Worm (Caenorhabditis elegans) whole organism, young adult: ENCODE data around the gene F32A11.1.
A peak's percentile ranks its signal among the peaks of the same experiment; 100 is the strongest.

ENCODE experiments used
- B0035.1 ChIP-seq: sonication (generic microtip); optimal IDR thresholded peaks from 2 replicates; lab custom pipeline; 2016; ENCODE audit warnings: missing genetic modification characterization, mild to moderate bottlenecking, missing compliant biosample characterization, missing genotype, missing genetic modification reagents
- C06A6.2 ChIP-seq: fragments of 200-800 bp; sonication (Bioruptor generic); conservative IDR thresholded peaks from 2 replicates; pipeline ENCODE4 v1.3.6; 2022; ENCODE audit warnings: missing genetic modification characterization, missing compliant biosample characterization
- F10E7.11 ChIP-seq: sonication (generic microtip); optimal IDR thresholded peaks from 2 replicates; lab custom pipeline; 2017; ENCODE audit warnings: mild to moderate bottlenecking, missing genetic modification characterization, moderate library complexity, missing compliant biosample characterization
- F33H1.4 ChIP-seq: fragments of 200-800 bp; sonication (Bioruptor generic); IDR thresholded peaks from 2 replicates; pipeline ENCODE4 v1.3.6; 2022; ENCODE audit warnings: missing genetic modification reagents, missing genetic modification characterization, missing compliant biosample characterization
- F57A8.1 ChIP-seq: fragments of 200-800 bp; sonication (Bioruptor generic); optimal IDR thresholded peaks from 2 replicates; lab custom pipeline; 2018; ENCODE audit warnings: mild to moderate bottlenecking, missing genetic modification characterization, moderate library complexity, missing compliant biosample characterization
- T07F8.4 ChIP-seq: sonication (generic microtip); optimal IDR thresholded peaks from 2 replicates; lab custom pipeline; 2016; ENCODE audit warnings: mild to moderate bottlenecking, missing genetic modification characterization, moderate library complexity, missing compliant biosample characterization
- T26A5.8 ChIP-seq: sonication (generic microtip); optimal IDR thresholded peaks from 2 replicates; lab custom pipeline; 2016; ENCODE audit warnings: missing genetic modification characterization, missing compliant biosample characterization
- Y53F4B.3 ChIP-seq: fragments of 200-800 bp; sonication (Bioruptor generic); IDR thresholded peaks from 2 replicates; pipeline ENCODE4 v1.3.6; 2022; ENCODE audit warnings: missing genetic modification reagents, missing genetic modification characterization, missing compliant biosample characterization
- Y56A3A.18 ChIP-seq: fragments of 200-800 bp; sonication (Bioruptor generic); IDR thresholded peaks from 2 replicates; pipeline ENCODE4 v1.3.6; 2022; ENCODE audit warnings: missing genetic modification reagents, missing genetic modification characterization, missing compliant biosample characterization
- Y79H2A.3 ChIP-seq: fragments of 200-800 bp; sonication (Bioruptor generic); conservative IDR thresholded peaks from 2 replicates; pipeline ENCODE4 v1.3.6; 2022; ENCODE audit warnings: missing genetic modification reagents, missing genetic modification characterization, missing compliant biosample characterization
- athp-1 ChIP-seq: sonication (generic microtip); optimal IDR thresholded peaks from 2 replicates; lab custom pipeline; 2017; ENCODE audit warnings: mild to moderate bottlenecking, missing genetic modification characterization, missing compliant biosample characterization
- attf-6 ChIP-seq: fragments of 200-800 bp; sonication (Bioruptor generic); IDR thresholded peaks from 2 replicates; pipeline ENCODE4 v1.3.6; 2022; ENCODE audit warnings: missing genetic modification reagents, missing genetic modification characterization, missing compliant biosample characterization
- bed-2 ChIP-seq: fragments of 200-800 bp; sonication (Bioruptor generic); IDR thresholded peaks from 2 replicates; pipeline ENCODE4 v1.3.6; 2022; ENCODE audit warnings: missing genetic modification reagents, missing genetic modification characterization, missing compliant biosample characterization
- ccch-3 ChIP-seq: fragments of 200-800 bp; sonication (Bioruptor generic); optimal IDR thresholded peaks from 2 replicates; lab custom pipeline; 2018; ENCODE audit warnings: mild to moderate bottlenecking, missing genetic modification characterization, missing compliant biosample characterization
- cebp-2 ChIP-seq: fragments of 200-800 bp; sonication (Bioruptor generic); IDR thresholded peaks from 2 replicates; pipeline ENCODE4 v1.3.6; 2022; ENCODE audit warnings: missing genetic modification characterization, missing compliant biosample characterization
- dox-1 ChIP-seq: fragments of 200-800 bp; sonication (Bioruptor generic); IDR thresholded peaks from 2 replicates; pipeline ENCODE4 v1.3.6; 2022; ENCODE audit warnings: missing genetic modification reagents, missing genetic modification characterization, missing compliant biosample characterization
- dpff-1 ChIP-seq: sonication (generic microtip); optimal IDR thresholded peaks from 2 replicates; lab custom pipeline; 2017; ENCODE audit warnings: mild to moderate bottlenecking, missing genetic modification characterization, missing compliant biosample characterization
- efl-1 ChIP-seq: fragments of 150-350 bp; optimal IDR thresholded peaks from 2 replicates; lab custom pipeline; 2014; ENCODE audit warnings: missing biosample characterization, missing genetic modification reagents, missing genetic modification characterization
- egl-18 ChIP-seq: fragments of 200-800 bp; sonication (Bioruptor generic); IDR thresholded peaks from 2 replicates; pipeline ENCODE4 v1.3.6; 2022; ENCODE audit warnings: missing genetic modification reagents, missing genetic modification characterization, missing compliant biosample characterization
- egl-44 ChIP-seq: fragments of 200-800 bp; sonication (Bioruptor generic); IDR thresholded peaks from 2 replicates; pipeline ENCODE4 v1.3.6; 2022; ENCODE audit warnings: missing genetic modification reagents, missing genetic modification characterization, missing compliant biosample characterization
- egrh-3 ChIP-seq: fragments of 200-800 bp; sonication (Bioruptor generic); IDR thresholded peaks from 2 replicates; pipeline ENCODE4 v1.3.6; 2022; ENCODE audit warnings: missing genetic modification reagents, missing genetic modification characterization, missing compliant biosample characterization
- hlh-12 ChIP-seq: sonication (generic microtip); optimal IDR thresholded peaks from 2 replicates; lab custom pipeline; 2016; ENCODE audit warnings: missing genetic modification characterization, missing compliant biosample characterization
- hmg-20 ChIP-seq: fragments of 200-800 bp; sonication (Bioruptor generic); IDR thresholded peaks from 2 replicates; pipeline ENCODE4 v1.3.6; 2022; ENCODE audit warnings: missing genetic modification reagents, missing genetic modification characterization, missing compliant biosample characterization
- hrde-1 ChIP-seq: sonication (generic microtip); optimal IDR thresholded peaks from 2 replicates; lab custom pipeline; 2016; ENCODE audit warnings: missing genetic modification characterization, mild to moderate bottlenecking, missing compliant biosample characterization, moderate library complexity, missing genotype, missing genetic modification reagents, borderline replicate concordance
- lin-35 ChIP-seq, 3 experiments: fragments of 150-350 bp in 2 of 3; sonication (generic microtip) in 1 of 3; optimal IDR thresholded peaks; 2 replicates each; lab custom pipeline; 2014 to 2018; ENCODE audit warnings: missing biosample characterization in 3 of 3, missing genetic modification characterization in 3 of 3, missing genetic modification reagents in 3 of 3
- lsy-27 ChIP-seq: sonication (generic microtip); optimal IDR thresholded peaks from 2 replicates; lab custom pipeline; 2017; ENCODE audit warnings: missing genetic modification characterization, mild to moderate bottlenecking, missing compliant biosample characterization, antibody characterized with exemption, missing genotype, borderline replicate concordance; ENCODE audit not compliant: insufficient read depth
- mel-28 ChIP-seq: sonication (generic microtip); optimal IDR thresholded peaks from 2 replicates; lab custom pipeline; 2016; ENCODE audit warnings: borderline replicate concordance, mild to moderate bottlenecking, missing genetic modification characterization, missing compliant biosample characterization
- mes-4 ChIP-seq: sonication (generic microtip); optimal IDR thresholded peaks from 2 replicates; lab custom pipeline; 2016; ENCODE audit warnings: missing genotype, missing genetic modification characterization, missing compliant biosample characterization
- mxl-1 ChIP-seq: sonication (generic microtip); optimal IDR thresholded peaks from 2 replicates; lab custom pipeline; 2016; ENCODE audit warnings: missing genetic modification characterization, missing compliant biosample characterization
- nfya-1 ChIP-seq: sonication (generic microtip); optimal IDR thresholded peaks from 2 replicates; lab custom pipeline; 2017; ENCODE audit warnings: antibody characterized with exemption, missing compliant biosample characterization, missing genetic modification characterization, borderline replicate concordance; ENCODE audit not compliant: insufficient read depth
- nfyb-1 ChIP-seq: fragments of 200-800 bp; sonication (Bioruptor generic); IDR thresholded peaks from 2 replicates; pipeline ENCODE4 v1.3.6; 2022; ENCODE audit warnings: missing genetic modification reagents, missing genetic modification characterization, missing compliant biosample characterization
- pbrm-1 ChIP-seq: fragments of 200-800 bp; sonication (Bioruptor generic); IDR thresholded peaks from 2 replicates; pipeline ENCODE4 v1.3.6; 2022; ENCODE audit warnings: missing genetic modification reagents, missing genetic modification characterization, missing compliant biosample characterization
- rcor-1 ChIP-seq: fragments of 200-800 bp; sonication (Bioruptor generic); IDR thresholded peaks from 2 replicates; pipeline ENCODE4 v1.3.6; 2022; ENCODE audit warnings: missing genetic modification reagents, missing genetic modification characterization, missing compliant biosample characterization
- sea-2 ChIP-seq: fragments of 200-800 bp; sonication (Bioruptor generic); IDR thresholded peaks from 2 replicates; pipeline ENCODE4 v1.3.6; 2022; ENCODE audit warnings: missing genetic modification characterization, missing compliant biosample characterization
- snpc-1.3 ChIP-seq: sonication (generic microtip); optimal IDR thresholded peaks from 2 replicates; lab custom pipeline; 2017; ENCODE audit warnings: missing genetic modification characterization, mild to moderate bottlenecking, missing compliant biosample characterization, antibody characterized with exemption, moderate library complexity, missing genotype, missing genetic modification reagents; ENCODE audit not compliant: insufficient read depth
- sptf-2 ChIP-seq: fragments of 200-800 bp; sonication (Bioruptor generic); optimal IDR thresholded peaks from 2 replicates; lab custom pipeline; 2018; ENCODE audit warnings: mild to moderate bottlenecking, missing genetic modification characterization, missing compliant biosample characterization
- unc-130 ChIP-seq: sonication (generic microtip); optimal IDR thresholded peaks from 2 replicates; lab custom pipeline; 2016; ENCODE audit warnings: missing genetic modification reagents, missing genetic modification characterization, missing compliant biosample characterization
- unc-62 ChIP-seq: fragments of 150-350 bp; optimal IDR thresholded peaks from 2 replicates; lab custom pipeline; 2014; ENCODE audit warnings: missing biosample characterization, missing genetic modification reagents, missing genetic modification characterization
- xnd-1 ChIP-seq: sonication (generic microtip); optimal IDR thresholded peaks from 2 replicates; lab custom pipeline; 2016; ENCODE audit warnings: missing genotype, missing genetic modification reagents, missing genetic modification characterization, missing compliant biosample characterization
- zim-3 ChIP-seq: sonication (generic microtip); optimal IDR thresholded peaks from 2 replicates; lab custom pipeline; 2017; ENCODE audit warnings: mild to moderate bottlenecking, missing genetic modification characterization, moderate library complexity, missing compliant biosample characterization
- ztf-26 ChIP-seq: sonication (generic microtip); optimal IDR thresholded peaks from 2 replicates; lab custom pipeline; 2017; ENCODE audit warnings: missing genetic modification characterization, missing compliant biosample characterization
- ztf-3 ChIP-seq: fragments of 200-800 bp; sonication (Bioruptor generic); optimal IDR thresholded peaks from 2 replicates; lab custom pipeline; 2018; ENCODE audit warnings: mild to moderate bottlenecking, missing genetic modification characterization, missing compliant biosample characterization
- ztf-6 ChIP-seq: fragments of 200-800 bp; sonication (Bioruptor generic); IDR thresholded peaks from 2 replicates; pipeline ENCODE4 v1.3.6; 2022; ENCODE audit warnings: missing genetic modification reagents, missing genetic modification characterization, missing compliant biosample characterization

Gene F32A11.1

DNA sequence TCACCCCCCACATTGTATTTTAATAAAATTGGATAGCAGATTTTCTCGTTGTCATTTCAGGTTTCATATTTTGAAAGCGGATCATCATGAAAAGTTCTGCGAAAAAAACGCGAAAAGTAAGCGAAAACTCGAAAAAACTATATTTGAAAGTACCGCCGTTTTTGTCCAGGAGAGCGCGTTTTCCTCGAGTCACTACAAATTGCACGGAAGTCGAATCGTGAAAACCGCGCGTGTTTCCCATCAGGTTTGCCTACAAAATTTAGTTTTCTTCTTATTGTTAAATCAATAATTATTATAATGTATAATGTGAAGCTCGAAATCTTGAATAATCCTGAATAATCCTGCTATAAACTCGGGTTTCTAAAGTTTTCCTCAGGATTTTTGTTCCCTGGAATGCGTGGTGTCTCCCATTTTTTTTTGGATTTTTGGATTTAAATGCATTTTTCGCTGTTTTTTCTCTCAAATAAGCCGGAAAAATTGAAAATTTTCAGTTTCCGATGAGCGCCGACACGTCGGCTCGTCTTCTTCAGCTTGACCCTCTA, 42.6 kb downstream of the F32A11.1 start, which contains the start of gene btf-1 (continued):
- TF ChIP-seq mes-4 (tag; lab: Kevin White, UChicago) (no peak), mxl-1 (tag; lab: Kevin White, UChicago) (no peak), sptf-2 (GFP tag; lab: Kevin White, UChicago) (no peak), snpc-1.3 (tag; lab: Kevin White, UChicago) (peak; percentile 42), unc-62 (GFP tag; lab: Kevin White, UChicago) (no peak), cebp-2 (GFP tag; lab: Robert Waterston, UW) (no peak), C06A6.2 (GFP tag; lab: Robert Waterston, UW) (peak; percentile 55; the same call in 1 of the 2 replicates), egl-44 (GFP tag; lab: Robert Waterston, UW) (no peak), egrh-3 (GFP tag; lab: Robert Waterston, UW) (no peak), nfya-1 (tag; lab: Kevin White, UChicago) (no peak), B0035.1 (peak; percentile 43), nfyb-1 (GFP tag; lab: Robert Waterston, UW) (peak; percentile 81), unc-130 (GFP tag; lab: Kevin White, UChicago) (peak; percentile 64), rcor-1 (0 out of 2 replicates have a peak, but pooled peaks have one; percentile 36), sea-2 (GFP tag; lab: Robert Waterston, UW) (no peak), hrde-1 (tag; lab: Kevin White, UChicago) (peak; percentile 76), Y53F4B.3 (GFP tag; lab: Robert Waterston, UW) (no peak), hmg-20 (GFP tag; lab: Robert Waterston, UW) (no peak), lsy-27 (peak; percentile 20), egl-18 (GFP tag; lab: Robert Waterston, UW) (no peak), dpff-1 (tag; lab: Kevin White, UChicago) (no peak), pbrm-1 (GFP tag; lab: Robert Waterston, UW) (peak; percentile 55; the same call in 1 of the 2 replicates), mel-28 (tag; lab: Kevin White, UChicago) (peak; percentile 60), F57A8.1 (no peak), hlh-12 (no peak), T07F8.4 (tag; lab: Kevin White, UChicago) (peak; percentile 18), efl-1 (GFP tag; lab: Kevin White, UChicago) (peak; percentile 66), xnd-1 (tag; lab: Kevin White, UChicago) (no peak), F33H1.4 (no peak; the same call in 1 of the 2 replicates), bed-2 (GFP tag; lab: Robert Waterston, UW) (peak; percentile 54; the same call in 1 of the 2 replicates), dox-1 (peak; percentile 82), ztf-26 (peak; percentile 11), Y56A3A.18 (no peak), Y79H2A.3 (GFP tag; lab: Robert Waterston, UW) (no peak), F10E7.11 (tag; lab: Kevin White, UChicago) (peak; percentile 72), ztf-6 (GFP tag; lab: Robert Waterston, UW) (no peak), athp-1 (no peak), ztf-3 (no peak), T26A5.8 (no peak), ccch-3 (peak; percentile 62), zim-3 (tag; lab: Kevin White, UChicago) (peak; percentile 79), attf-6 (GFP tag; lab: Robert Waterston, UW) (no peak), lin-35 (GFP tag; optimal IDR thresholded peaks at IDR 0.05; lab: Kevin White, UChicago) (peak in 1 of 3 experiments; percentile 86)
